Fruit fly (Drosophila melanogaster): ENCODE results near the gene emei.

Gene emei

dm6 chr3L:11061200-11061599 is 48.3 kb upstream of the emei start, which contains the start of the genes CG6321 and Blos2 (continued):
- TF ChIP-seq Met (GFP tag; optimal IDR thresholded peaks at IDR 0.05) (peak; percentile 79), fd59A (GFP tag; optimal IDR thresholded peaks at IDR 0.05) (peak; percentile 44), salr (GFP tag; optimal IDR thresholded peaks at IDR 0.05) (peak in 1 of 2 experiments; percentile 44), eg (GFP tag; IDR thresholded peaks at IDR 0.05) (no peak; the same call in 1 of the 3 replicates), Blimp-1 (GFP tag; optimal IDR thresholded peaks at IDR 0.05) (peak; percentile 9), CG11294 (GFP tag; IDR thresholded peaks at IDR 0.05) (peak; percentile 41; the same call in 1 of the 2 replicates), Hr38 (GFP tag; optimal IDR thresholded peaks at IDR 0.05) (no peak), achi (GFP tag; optimal IDR thresholded peaks at IDR 0.05) (peak; percentile 73), Gug (GFP tag; IDR thresholded peaks at IDR 0.05) (peak; percentile 41), fkh (GFP tag; optimal IDR thresholded peaks at IDR 0.05) (peak; percentile 49), lz (GFP tag; optimal IDR thresholded peaks at IDR 0.05) (peak; percentile 76)

DNA sequence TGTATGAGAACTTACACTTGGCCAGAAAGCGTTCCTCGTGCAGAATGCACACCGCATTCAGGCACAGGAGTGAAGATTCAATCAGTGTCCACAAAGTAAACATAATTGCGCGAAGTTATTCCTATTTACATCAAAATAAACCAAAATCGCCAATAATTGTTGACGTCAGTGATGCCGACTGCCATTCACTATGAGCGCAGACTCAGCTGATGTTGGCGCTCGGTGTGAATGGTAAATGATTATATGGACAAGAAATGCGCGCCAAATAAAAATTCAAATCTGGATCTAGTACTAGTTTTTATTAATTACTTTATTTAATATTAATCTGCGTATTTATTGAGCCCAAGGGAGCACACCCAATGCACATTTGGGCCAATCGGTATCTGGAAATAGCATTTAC is 47.0 kb upstream of the emei start, which contains the start of gene CG32069:
TSS of gene CG32069 (minus strand) at position 174 of the 400 bp plus-strand sequence.
- TF ChIP-seq Eip78C (GFP tag) = peak; percentile 32
- no peak for TF ChIP-seq lz (GFP tag; optimal IDR thresholded peaks at IDR 0.05)
- peak; percentile 5 for TF ChIP-seq fkh (GFP tag; optimal IDR thresholded peaks at IDR 0.05)

dm6 chr3L:11064689-11065088 is 44.8 kb upstream of the emei start, which contains the start of the genes CG32075, CG45101 and SuUR:
Gene CG32075 (minus strand): TSS chr3L:11064941.
Gene CG45101 (plus strand): TSS chr3L:11064991.
Gene SuUR (plus strand): TSS chr3L:11064991.
- TF ChIP-seq CG7368 (GFP tag; optimal IDR thresholded peaks at IDR 0.05) (peak; percentile 68), CG11294 (GFP tag; IDR thresholded peaks at IDR 0.05) (peak; percentile 80; the same call in 1 of the 2 replicates), CG10631 (GFP tag; optimal IDR thresholded peaks at IDR 0.05) (peak; percentile 89), Hr39 (GFP tag; optimal IDR thresholded peaks at IDR 0.05) (peak; percentile 92), CG3919 (GFP tag; optimal IDR thresholded peaks at IDR 0.05) (peak; percentile 76), Smox (GFP tag; optimal IDR thresholded peaks at IDR 0.05) (no peak), Sox15 (GFP tag; optimal IDR thresholded peaks at IDR 0.05) (peak; percentile 82), CG1621 (tag; optimal IDR thresholded peaks at IDR 0.05) (peak; percentile 21), Gug (GFP tag; IDR thresholded peaks at IDR 0.05) (peak; percentile 79), net (GFP tag; optimal IDR thresholded peaks at IDR 0.05) (peak; percentile 73), salr (GFP tag; optimal IDR thresholded peaks at IDR 0.05) (peak; percentile 43 to 59), Sox14 (GFP tag; optimal IDR thresholded peaks at IDR 0.05) (peak; percentile 89), CG6808 (GFP tag; optimal IDR thresholded peaks at IDR 0.05) (no peak), CG11902 (GFP tag; optimal IDR thresholded peaks at IDR 0.05) (peak; percentile 73), dsx (GFP tag; optimal IDR thresholded peaks at IDR 0.05; ENCODE audit: poor library complexity, severe bottlenecking) (peak; percentile 66), Sox102F (GFP tag; optimal IDR thresholded peaks at IDR 0.05) (peak; percentile 81), Eip75B (GFP tag; optimal IDR thresholded peaks at IDR 0.05) (peak; percentile 83), achi (GFP tag; optimal IDR thresholded peaks at IDR 0.05) (peak; percentile 83), CG3032 (tag; optimal IDR thresholded peaks at IDR 0.05) (peak; percentile 78), Ets21C (GFP tag; optimal IDR thresholded peaks at IDR 0.05) (peak; percentile 85), CG11762 (GFP tag; optimal IDR thresholded peaks at IDR 0.05; ENCODE audit: insufficient read depth) (peak; percentile 66), CG34406 (GFP tag; optimal IDR thresholded peaks at IDR 0.05) (peak; percentile 82), Met (GFP tag; optimal IDR thresholded peaks at IDR 0.05) (peak; percentile 87), CG4318 (GFP tag; optimal IDR thresholded peaks at IDR 0.05) (peak; percentile 68), topi (GFP tag; optimal IDR thresholded peaks at IDR 0.05) (peak; percentile 86), CG9139 (GFP tag; optimal IDR thresholded peaks at IDR 0.05) (no peak), Ets96B (tag; optimal IDR thresholded peaks at IDR 0.05) (peak; percentile 75), CG16779 (tag; optimal IDR thresholded peaks at IDR 0.05) (no peak), CG6792 (GFP tag; optimal IDR thresholded peaks at IDR 0.05) (peak; percentile 80), lz (GFP tag; optimal IDR thresholded peaks at IDR 0.05) (peak; percentile 91), CG32006 (GFP tag; optimal IDR thresholded peaks at IDR 0.05) (peak; percentile 82), Blimp-1 (GFP tag; optimal IDR thresholded peaks at IDR 0.05) (no peak), Hr4 (GFP tag; optimal IDR thresholded peaks at IDR 0.05) (peak; percentile 88), CG10669 (GFP tag; optimal IDR thresholded peaks at IDR 0.05) (peak; percentile 75), svp (GFP tag) (no peak), CG6854 (GFP tag; optimal IDR thresholded peaks at IDR 0.05) (no peak), spab (GFP tag; optimal IDR thresholded peaks at IDR 0.05) (peak; percentile 31), fd85E (GFP tag; optimal IDR thresholded peaks at IDR 0.05) (no peak), fkh (GFP tag; optimal IDR thresholded peaks at IDR 0.05) (peak; percentile 43), CG6276 (GFP tag; optimal IDR thresholded peaks at IDR 0.05) (no peak), esn (GFP tag; optimal IDR thresholded peaks at IDR 0.05) (peak; percentile 92), fd59A (GFP tag; optimal IDR thresholded peaks at IDR 0.05) (peak; percentile 39), acj6 (GFP tag; optimal IDR thresholded peaks at IDR 0.05) (peak; percentile 88)

Data from whole organism, prepupa.